Fruit fly (Drosophila melanogaster) whole organism, embryonic: ENCODE results near the gene Cka.

ENCODE experiments used
- BEAF-32 ChIP-seq: fragments of 200-800 bp; sonication (Bioruptor generic); optimal IDR thresholded peaks from 3 replicates; lab custom pipeline; 2017; ENCODE audit warnings: missing biosample characterization, missing genetic modification characterization, mild to moderate bottlenecking, moderate library complexity, missing genetic modification reagents
- CG11398 ChIP-seq: fragments of 200-800 bp; sonication (Bioruptor generic); optimal IDR thresholded peaks from 2 replicates; lab custom pipeline; 2016; ENCODE audit warnings: missing biosample characterization, missing genetic modification characterization
- CG12155 ChIP-seq: fragments of 200-800 bp; sonication (Bioruptor generic); optimal IDR thresholded peaks from 3 replicates; lab custom pipeline; 2016; ENCODE audit warnings: missing biosample characterization, missing genetic modification characterization
- CG12659 ChIP-seq: fragments of 200-800 bp; sonication (Bioruptor generic); optimal IDR thresholded peaks from 3 replicates; lab custom pipeline; 2017; ENCODE audit warnings: mild to moderate bottlenecking, missing biosample characterization, missing genetic modification reagents, missing genetic modification characterization
- CG13287 ChIP-seq: fragments of 200-800 bp; sonication (Bioruptor generic); IDR thresholded peaks from 2 replicates; pipeline ENCODE4 v1.3.6; 2022; ENCODE audit warnings: missing biosample characterization, missing genetic modification characterization; ENCODE audit not compliant: partially characterized antibody
- CG15073 ChIP-seq: fragments of 200-800 bp; sonication (Bioruptor generic); optimal IDR thresholded peaks from 2 replicates; lab custom pipeline; 2016; ENCODE audit warnings: missing biosample characterization, missing genetic modification characterization
- CG18262 ChIP-seq: fragments of 200-800 bp; optimal IDR thresholded peaks from 3 replicates; lab custom pipeline; 2019; ENCODE audit warnings: missing biosample characterization, mild to moderate bottlenecking, missing genetic modification characterization, moderate library complexity
- CG2116 ChIP-seq: fragments of 200-800 bp; sonication (Bioruptor generic); optimal IDR thresholded peaks from 3 replicates; lab custom pipeline; 2018; ENCODE audit warnings: missing biosample characterization, mild to moderate bottlenecking, missing genetic modification characterization
- CG2202 ChIP-seq: fragments of 200-800 bp; sonication (Bioruptor generic); optimal IDR thresholded peaks from 2 replicates; lab custom pipeline; 2018; ENCODE audit warnings: missing biosample characterization, mild to moderate bottlenecking, missing genetic modification characterization
- CG32767 ChIP-seq: fragments of 200-800 bp; sonication (Bioruptor generic); IDR thresholded peaks from 2 replicates; pipeline ENCODE4 v1.3.6; 2022; ENCODE audit warnings: missing biosample characterization, missing genetic modification characterization
- CG34376 ChIP-seq: fragments of 200-800 bp; sonication (Bioruptor generic); optimal IDR thresholded peaks from 2 replicates; lab custom pipeline; 2018; ENCODE audit warnings: missing biosample characterization, mild to moderate bottlenecking, missing genetic modification characterization
- CG4360 ChIP-seq: fragments of 200-800 bp; sonication (Bioruptor generic); IDR thresholded peaks from 2 replicates; pipeline ENCODE4 v1.3.6; 2022; ENCODE audit warnings: missing biosample characterization, missing genetic modification characterization
- CG5953 ChIP-seq: fragments of 200-800 bp; sonication (Bioruptor generic); IDR thresholded peaks from 2 replicates; pipeline ENCODE4 v1.3.6; 2022; ENCODE audit warnings: missing biosample characterization, missing genetic modification characterization
- CG6175 ChIP-seq: fragments of 200-800 bp; sonication (Bioruptor generic); IDR thresholded peaks from 3 replicates; pipeline ENCODE4 v1.3.6; 2022; ENCODE audit warnings: missing biosample characterization, missing genetic modification characterization
- CG7786 ChIP-seq: fragments of 200-800 bp; sonication (Bioruptor generic); optimal IDR thresholded peaks from 2 replicates; lab custom pipeline; 2016; ENCODE audit warnings: missing biosample characterization, missing genetic modification characterization
- CG7963 ChIP-seq: fragments of 200-800 bp; sonication (Bioruptor generic); IDR thresholded peaks from 3 replicates; pipeline ENCODE4 v1.3.6; 2022; ENCODE audit warnings: missing biosample characterization, missing genetic modification characterization; ENCODE audit not compliant: partially characterized antibody
- CG9727 ChIP-seq: fragments of 200-800 bp; sonication (Bioruptor generic); optimal IDR thresholded peaks from 3 replicates; lab custom pipeline; 2017; ENCODE audit warnings: missing biosample characterization, mild to moderate bottlenecking, missing genetic modification characterization
- CG9932 ChIP-seq: fragments of 200-800 bp; sonication (Bioruptor generic); IDR thresholded peaks from 2 replicates; pipeline ENCODE4 v1.3.6; 2022; ENCODE audit warnings: missing biosample characterization, missing genetic modification characterization
- CrebB ChIP-seq: fragments of 200-800 bp; sonication (Bioruptor generic); optimal IDR thresholded peaks from 3 replicates; lab custom pipeline; 2018; ENCODE audit warnings: missing biosample characterization, mild to moderate bottlenecking, missing genetic modification characterization
- Dad ChIP-seq: fragments of 200-800 bp; sonication (Bioruptor generic); optimal IDR thresholded peaks from 3 replicates; lab custom pipeline; 2016; ENCODE audit warnings: missing biosample characterization, missing genetic modification characterization
- Dip2 ChIP-seq: fragments of 200-800 bp; sonication (Bioruptor generic); IDR thresholded peaks from 2 replicates; pipeline ENCODE4 v1.3.6; 2022; ENCODE audit warnings: missing biosample characterization, missing genetic modification characterization
- Doc3 ChIP-seq: fragments of 200-800 bp; sonication (Bioruptor generic); IDR thresholded peaks from 3 replicates; pipeline ENCODE4 v1.3.6; 2022; ENCODE audit warnings: missing biosample characterization, missing genetic modification characterization; ENCODE audit not compliant: partially characterized antibody
- HHEX ChIP-seq: fragments of 200-800 bp; sonication (Bioruptor generic); optimal IDR thresholded peaks from 3 replicates; lab custom pipeline; 2017; ENCODE audit warnings: missing biosample characterization, mild to moderate bottlenecking, missing genetic modification characterization, missing genetic modification reagents
- HmgZ ChIP-seq: fragments of 200-800 bp; sonication (Bioruptor generic); optimal IDR thresholded peaks from 2 replicates; lab custom pipeline; 2018; ENCODE audit warnings: missing biosample characterization, mild to moderate bottlenecking, missing genetic modification characterization
- Hr3 ChIP-seq: fragments of 200-800 bp; sonication (Bioruptor generic); optimal IDR thresholded peaks from 3 replicates; lab custom pipeline; 2016; ENCODE audit warnings: missing biosample characterization, missing genetic modification characterization
- Hr51 ChIP-seq, 2 experiments: fragments of 200-800 bp; sonication (Bioruptor generic); optimal IDR thresholded peaks; 2 replicates in 1 of 2; 3 replicates in 1 of 2; lab custom pipeline; 2016 to 2018; ENCODE audit warnings: missing biosample characterization in 2 of 2, missing genetic modification characterization in 2 of 2, mild to moderate bottlenecking in 1 of 2, moderate library complexity in 1 of 2
- Oaz ChIP-seq: fragments of 200-800 bp; sonication (Bioruptor generic); IDR thresholded peaks from 2 replicates; pipeline ENCODE4 v1.3.6; 2022; ENCODE audit warnings: missing biosample characterization, missing genetic modification characterization
- Six4 ChIP-seq: fragments of 200-800 bp; sonication (Bioruptor generic); optimal IDR thresholded peaks from 2 replicates; lab custom pipeline; 2016; ENCODE audit warnings: missing biosample characterization, missing genetic modification characterization
- TFAM ChIP-seq: fragments of 200-800 bp; sonication (Bioruptor generic); optimal IDR thresholded peaks from 2 replicates; lab custom pipeline; 2017; ENCODE audit warnings: missing biosample characterization, missing genetic modification characterization, inconsistent platforms
- amos ChIP-seq: fragments of 200-800 bp; sonication (Bioruptor generic); IDR thresholded peaks from 2 replicates; pipeline ENCODE4 v1.3.6; 2022; ENCODE audit warnings: missing biosample characterization, missing genetic modification characterization; ENCODE audit not compliant: partially characterized antibody
- bcd ChIP-seq: fragments of 200-800 bp; sonication (Bioruptor generic); optimal IDR thresholded peaks from 2 replicates; lab custom pipeline; 2017; ENCODE audit warnings: missing biosample characterization, mild to moderate bottlenecking, missing genetic modification characterization
- br ChIP-seq: fragments of >200 bp; optimal IDR thresholded peaks from 2 replicates; lab custom pipeline; 2017
- caup ChIP-seq: fragments of 200-800 bp; sonication (Bioruptor generic); optimal IDR thresholded peaks from 3 replicates; lab custom pipeline; 2017; ENCODE audit warnings: missing biosample characterization, mild to moderate bottlenecking, missing genetic modification characterization, moderate library complexity; ENCODE audit not compliant: severe bottlenecking
- chinmo ChIP-seq: fragments of 200-800 bp; sonication (Bioruptor generic); IDR thresholded peaks from 4 replicates; pipeline ENCODE4 v1.3.6; 2022; ENCODE audit warnings: missing biosample characterization, missing genetic modification characterization; ENCODE audit not compliant: partially characterized antibody
- chm ChIP-seq: fragments of 200-800 bp; sonication (Bioruptor generic); IDR thresholded peaks from 2 replicates; pipeline ENCODE4 v1.3.6; 2022; ENCODE audit warnings: missing biosample characterization, missing genetic modification characterization
- dysf ChIP-seq: fragments of 200-800 bp; sonication (Bioruptor generic); IDR thresholded peaks from 3 replicates; pipeline ENCODE4 v1.3.6; 2022; ENCODE audit warnings: missing biosample characterization, missing genetic modification characterization
- fd102C ChIP-seq: fragments of 200-800 bp; sonication (Bioruptor generic); optimal IDR thresholded peaks from 2 replicates; lab custom pipeline; 2018; ENCODE audit warnings: missing biosample characterization, mild to moderate bottlenecking, missing genetic modification characterization, moderate library complexity
- gcm ChIP-seq: fragments of 200-800 bp; sonication (Bioruptor generic); optimal IDR thresholded peaks from 2 replicates; lab custom pipeline; 2019; ENCODE audit warnings: missing biosample characterization, mild to moderate bottlenecking, missing genetic modification characterization, moderate library complexity
- gem ChIP-seq: fragments of 200-800 bp; sonication (Bioruptor generic); optimal IDR thresholded peaks from 2 replicates; lab custom pipeline; 2019; ENCODE audit warnings: missing biosample characterization, mild to moderate bottlenecking, missing genetic modification characterization, moderate library complexity
- kni ChIP-seq: fragments of 200-800 bp; sonication (Bioruptor generic); optimal IDR thresholded peaks from 3 replicates; lab custom pipeline; 2017; ENCODE audit warnings: mild to moderate bottlenecking, missing biosample characterization, missing genetic modification reagents, missing genetic modification characterization
- lov ChIP-seq, 2 experiments: fragments of 200-800 bp in 1 of 2; fragments of >200 bp in 1 of 2; sonication (Bioruptor generic) in 1 of 2; IDR thresholded peaks in 1 of 2; optimal IDR thresholded peaks in 1 of 2; 2 replicates in 1 of 2; 3 replicates in 1 of 2; pipeline versions ENCODE4 v1.3.6 to Lab custom; 2017 to 2022; ENCODE audit warnings: missing biosample characterization in 1 of 2, missing genetic modification characterization in 1 of 2
- nmo ChIP-seq: fragments of 200-800 bp; sonication (Bioruptor generic); optimal IDR thresholded peaks from 2 replicates; lab custom pipeline; 2018; ENCODE audit warnings: missing biosample characterization, mild to moderate bottlenecking, missing genetic modification characterization, moderate library complexity
- odd ChIP-seq: fragments of 200-800 bp; sonication (Bioruptor generic); optimal IDR thresholded peaks from 2 replicates; lab custom pipeline; 2017; ENCODE audit warnings: missing biosample characterization, mild to moderate bottlenecking, missing genetic modification characterization
- pfk ChIP-seq: fragments of 200-800 bp; sonication (Bioruptor generic); optimal IDR thresholded peaks from 2 replicates; lab custom pipeline; 2018; ENCODE audit warnings: missing biosample characterization, mild to moderate bottlenecking, missing genetic modification characterization, moderate library complexity
- prd ChIP-seq, 3 experiments: fragments of >200 bp in 2 of 3; fragments of 200-800 bp in 1 of 3; sonication (Bioruptor generic) in 1 of 3; optimal IDR thresholded peaks in 2 of 3; IDR thresholded peaks in 1 of 3; 2 replicates in 2 of 3; 3 replicates in 1 of 3; pipeline versions ENCODE4 v1.3.6 to Lab custom; 2017 to 2022; ENCODE audit warnings: missing biosample characterization in 1 of 3, missing genetic modification characterization in 1 of 3
- ro ChIP-seq: fragments of 200-800 bp; sonication (Bioruptor generic); IDR thresholded peaks from 2 replicates; pipeline ENCODE4 v1.3.6; 2022; ENCODE audit warnings: missing biosample characterization, missing genetic modification characterization
- twi ChIP-seq: fragments of 200-800 bp; optimal IDR thresholded peaks from 2 replicates; lab custom pipeline; 2019; ENCODE audit warnings: missing biosample characterization, mild to moderate bottlenecking, missing genetic modification characterization, moderate library complexity
- zen ChIP-seq: fragments of 200-800 bp; sonication (Bioruptor generic); optimal IDR thresholded peaks from 3 replicates; lab custom pipeline; 2018; ENCODE audit warnings: missing biosample characterization, mild to moderate bottlenecking, missing genetic modification characterization, moderate library complexity

Gene Cka

dm6 chr2L:7984059-7984800 lies 46.3 kb upstream of the Cka start, which contains the start of gene Snoo (continued):
- no peak for TF ChIP-seq CG32767 (GFP tag; lab: Robert Waterston, UW)
- TF ChIP-seq CG9932 (GFP tag; lab: Robert Waterston, UW): no peak
- TF ChIP-seq pfk (GFP tag; lab: Kevin White, UChicago): no peak
- TF ChIP-seq CG7963 (GFP tag; lab: Robert Waterston, UW): no peak
- no peak for TF ChIP-seq HHEX (GFP tag; lab: Kevin White, UChicago)
- TF ChIP-seq CG2116 (GFP tag; lab: Kevin White, UChicago): peak; percentile 35
- TF ChIP-seq CG5953: no peak; the same call in 1 of the 2 replicates
- no peak for TF ChIP-seq gem
- no peak for TF ChIP-seq nmo (GFP tag; lab: Kevin White, UChicago)
- no peak for TF ChIP-seq CG7786
- no peak for TF ChIP-seq TFAM (GFP tag; lab: Kevin White, UChicago)
- TF ChIP-seq ro (GFP tag; lab: Robert Waterston, UW): no peak
- TF ChIP-seq Six4 (GFP tag; lab: Kevin White, UChicago): no peak
- TF ChIP-seq bcd: no peak
- no peak for TF ChIP-seq Dip2
- no peak for TF ChIP-seq br (lab: Kevin White, UChicago)
- no peak for TF ChIP-seq CG15073
- no peak for TF ChIP-seq kni
- TF ChIP-seq fd102C (GFP tag; lab: Kevin White, UChicago): no peak
- TF ChIP-seq chm (GFP tag; lab: Robert Waterston, UW): peak; percentile 54; the same call in 1 of the 2 replicates
- TF ChIP-seq amos (GFP tag; lab: Robert Waterston, UW): peak; percentile 23; the same call in 1 of the 2 replicates
- peak; percentile 24 for TF ChIP-seq BEAF-32 (GFP tag; lab: Kevin White, UChicago)
- TF ChIP-seq CG9727 (GFP tag; lab: Kevin White, UChicago): no peak
- TF ChIP-seq odd (GFP tag; lab: Kevin White, UChicago): no peak
- TF ChIP-seq Oaz (GFP tag; lab: Robert Waterston, UW): no peak
- TF ChIP-seq gcm (GFP tag; lab: Kevin White, UChicago): no peak
- no peak for TF ChIP-seq Hr51 (GFP tag; optimal IDR thresholded peaks at IDR 0.05; lab: Kevin White, UChicago)
- no peak for TF ChIP-seq CG2202 (tag; lab: Kevin White, UChicago)
- TF ChIP-seq Hr3 (GFP tag; lab: Kevin White, UChicago): no peak
- no peak for TF ChIP-seq lov (optimal IDR thresholded peaks at IDR 0.05; lab: Kevin White, UChicago)
- TF ChIP-seq lov (GFP tag; IDR thresholded peaks at IDR 0.05; lab: Robert Waterston, UW): no peak
- TF ChIP-seq chinmo: peak; percentile 87; the same call in 2 of the 4 replicates
- peak; percentile 47 for TF ChIP-seq HmgZ (tag; lab: Kevin White, UChicago)
- no peak for TF ChIP-seq dysf
- TF ChIP-seq CG18262 (tag; lab: Kevin White, UChicago): no peak
- peak; percentile 48 for TF ChIP-seq CG4360 (GFP tag; lab: Robert Waterston, UW)
- no peak for TF ChIP-seq twi (tag; lab: Kevin White, UChicago)
- TF ChIP-seq Dad (GFP tag; lab: Kevin White, UChicago): no peak
- no peak for TF ChIP-seq zen (tag; lab: Kevin White, UChicago)
- no peak for TF ChIP-seq Doc3 (GFP tag; lab: Robert Waterston, UW)
- no peak; the same call in 2 of the 3 replicates for TF ChIP-seq CG6175 (GFP tag; lab: Robert Waterston, UW)
- peak; percentile 28 for TF ChIP-seq caup (GFP tag; lab: Kevin White, UChicago)
- peak; percentile 64 for TF ChIP-seq CG13287
- TF ChIP-seq CG11398 (GFP tag; lab: Kevin White, UChicago): no peak
- TF ChIP-seq prd (optimal IDR thresholded peaks at IDR 0.05; lab: Kevin White, UChicago): no peak
- no peak for TF ChIP-seq prd (GFP tag; IDR thresholded peaks at IDR 0.05; lab: Robert Waterston, UW)
- TF ChIP-seq CG12659 (GFP tag; lab: Kevin White, UChicago): peak; percentile 44
- peak; percentile 15 for TF ChIP-seq CrebB
- TF ChIP-seq CG12155 (GFP tag; lab: Kevin White, UChicago): no peak
- peak; percentile 69 for TF ChIP-seq CG34376 (GFP tag; lab: Kevin White, UChicago)
